Fruit fly (Drosophila melanogaster): ENCODE data around the gene CG45080.

The CG45080 gene

DNA sequence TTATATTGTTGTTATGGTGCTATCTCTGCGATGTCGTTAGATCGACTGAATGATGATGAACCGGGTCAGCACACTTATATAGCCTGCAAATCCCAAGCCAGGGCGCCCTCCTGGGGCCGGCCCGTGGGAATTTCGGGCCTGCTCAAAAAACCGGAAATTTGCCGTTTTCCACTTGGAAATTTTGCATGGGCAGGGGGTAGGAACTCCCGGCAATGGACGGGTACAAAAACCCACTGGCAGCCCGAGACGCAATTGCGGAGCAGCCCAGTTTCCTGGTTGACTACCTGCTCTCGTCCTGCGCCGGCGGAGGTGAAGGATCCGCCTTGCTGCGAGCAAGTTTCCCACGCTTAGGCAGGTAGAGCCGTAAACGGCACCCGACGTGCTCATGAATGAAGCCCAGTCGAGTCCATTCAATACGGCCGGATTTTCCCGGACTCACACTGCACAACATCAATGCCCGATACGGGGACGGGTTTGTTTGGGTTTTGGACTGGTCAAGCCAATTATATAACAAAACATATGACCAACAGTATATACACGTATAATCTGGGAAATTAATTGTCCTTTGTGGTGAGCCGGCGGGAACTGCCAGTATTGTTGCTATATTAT, 25.8 kb downstream of the CG45080 start, which contains the start of gene wntD (continued):
- TF ChIP-seq zen (tag; optimal IDR thresholded peaks at IDR 0.05) = peak; percentile 42

DNA sequence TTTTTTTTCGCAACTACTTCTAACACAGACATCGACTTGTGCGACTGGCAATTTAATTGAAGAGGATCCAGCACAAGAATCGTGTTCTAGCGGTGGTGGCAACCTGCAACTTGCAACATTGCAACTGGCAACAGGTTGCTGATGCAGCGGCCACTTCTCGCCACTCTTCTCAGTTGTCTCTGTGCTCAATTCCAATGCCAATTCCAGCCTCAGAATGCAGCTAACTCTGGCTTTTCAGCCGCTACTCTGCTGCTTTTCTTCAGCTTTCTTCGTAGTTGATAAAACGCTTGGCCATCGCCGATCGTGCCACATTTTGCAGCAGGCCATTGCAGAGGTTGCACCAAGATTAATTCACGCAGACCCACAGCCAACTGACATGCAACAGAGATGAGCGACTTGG, 28.7 kb downstream of the CG45080 start, which contains the start of gene Osi22:
Osi22 (plus strand) TSS at position 301 of the 400 bp plus-strand sequence.
- no peak for TF ChIP-seq insv (GFP tag; optimal IDR thresholded peaks at IDR 0.05)
- no peak for TF ChIP-seq jumu (GFP tag; optimal IDR thresholded peaks at IDR 0.05)
- TF ChIP-seq Doc2 (GFP tag; IDR thresholded peaks at IDR 0.05) = 0 out of 2 replicates have a peak, but pooled peaks have one; percentile 29

DNA sequence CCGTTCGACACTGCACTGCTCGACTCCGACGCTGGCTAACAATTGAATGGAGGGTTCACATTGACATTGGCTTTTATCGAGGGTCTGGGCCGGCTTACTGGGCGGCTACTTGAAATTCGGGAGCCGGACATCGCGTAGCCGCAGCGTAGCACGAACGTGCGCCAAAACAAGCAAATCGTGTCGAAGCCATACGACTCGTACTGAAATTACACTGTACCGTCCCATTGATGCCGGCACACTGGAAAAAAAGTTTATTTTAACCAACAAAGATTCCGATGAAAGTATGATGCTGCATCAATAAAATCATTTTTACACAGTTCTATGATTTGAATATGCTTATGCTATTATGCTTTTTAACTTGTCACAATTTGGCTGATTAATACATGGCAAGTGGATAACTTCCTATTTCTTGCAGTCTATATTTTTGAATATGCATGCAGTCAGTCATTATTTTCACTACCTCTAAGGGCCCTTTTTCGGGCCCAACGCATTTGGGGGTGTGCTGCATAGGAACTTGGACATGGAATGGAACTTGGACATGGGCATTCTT, 30.2 kb downstream of the CG45080 start, which contains the start of gene apn:
apn (minus strand) TSS at position 51 of the 550 bp plus-strand sequence.
- TF ChIP-seq pum (GFP tag; optimal IDR thresholded peaks at IDR 0.05) (no peak), vvl (GFP tag; IDR thresholded peaks at IDR 0.05) (peak; percentile 58), nmo (GFP tag; optimal IDR thresholded peaks at IDR 0.05) (peak; percentile 4), ken (GFP tag; IDR thresholded peaks at IDR 0.05) (0 out of 3 replicates have a peak, but pooled peaks have one; percentile 19), CG10654 (GFP tag; optimal IDR thresholded peaks at IDR 0.05) (no peak), BtbVII (GFP tag; optimal IDR thresholded peaks at IDR 0.05) (no peak), dpn (GFP tag; optimal IDR thresholded peaks at IDR 0.05) (peak in 1 of 2 experiments; percentile 37), Bdp1 (GFP tag; optimal IDR thresholded peaks at IDR 0.05) (no peak), dmrt99B (tag; optimal IDR thresholded peaks at IDR 0.05) (peak; percentile 48), CG32772 (GFP tag; IDR thresholded peaks at IDR 0.05) (no peak), Oli (tag; optimal IDR thresholded peaks at IDR 0.05) (peak; percentile 42), crp (GFP tag; optimal IDR thresholded peaks at IDR 0.05) (no peak), jing (GFP tag; optimal IDR thresholded peaks at IDR 0.05) (no peak), CG34422 (GFP tag; IDR thresholded peaks at IDR 0.05) (0 out of 3 replicates have a peak, but pooled peaks have one; percentile 9), CG1792 (GFP tag; optimal IDR thresholded peaks at IDR 0.05) (no peak), CG34376 (GFP tag; optimal IDR thresholded peaks at IDR 0.05) (no peak), CG8388 (GFP tag; optimal IDR thresholded peaks at IDR 0.05) (peak; percentile 37), NC2α (GFP tag; optimal IDR thresholded peaks at IDR 0.05) (no peak), sens (GFP tag) (peak; percentile 83), lab (GFP tag; optimal IDR thresholded peaks at IDR 0.05) (peak; percentile 23), CG17328 (GFP tag; IDR thresholded peaks at IDR 0.05) (peak; percentile 65; the same call in 1 of the 2 replicates), Jarid2 (GFP tag; optimal IDR thresholded peaks at IDR 0.05) (no peak), Sox102F (GFP tag; optimal IDR thresholded peaks at IDR 0.05) (peak; percentile 55), unpg (GFP tag; optimal IDR thresholded peaks at IDR 0.05) (peak; percentile 25), zfh1 (GFP tag; IDR thresholded peaks at IDR 0.05) (peak; percentile 30; the same call in 1 of the 3 replicates), Camta (GFP tag; optimal IDR thresholded peaks at IDR 0.05) (no peak), CG7271 (tag; optimal IDR thresholded peaks at IDR 0.05) (no peak), Xbp1 (GFP tag; optimal IDR thresholded peaks at IDR 0.05) (peak; percentile 4), hth (optimal IDR thresholded peaks at IDR 0.05) (no peak), CG10366 (GFP tag; IDR thresholded peaks at IDR 0.05) (peak; percentile 48), CG10209 (GFP tag; optimal IDR thresholded peaks at IDR 0.05) (peak; percentile 11), sisA (GFP tag; IDR thresholded peaks at IDR 0.05) (peak; percentile 37; the same call in 1 of the 2 replicates), kni (GFP tag; optimal IDR thresholded peaks at IDR 0.05) (peak; percentile 66), CG14050 (GFP tag; IDR thresholded peaks at IDR 0.05) (peak; percentile 31; the same call in 1 of the 3 replicates), CG14441 (GFP tag; IDR thresholded peaks at IDR 0.05) (peak; percentile 36; the same call in 1 of the 2 replicates), H2.0 (GFP tag; IDR thresholded peaks at IDR 0.05) (0 out of 2 replicates have a peak, but pooled peaks have one; percentile 7), Asciz (GFP tag; optimal IDR thresholded peaks at IDR 0.05) (no peak), fd96Cb (tag; optimal IDR thresholded peaks at IDR 0.05) (peak; percentile 1), schlank (tag; optimal IDR thresholded peaks at IDR 0.05) (no peak), CG12391 (tag; optimal IDR thresholded peaks at IDR 0.05) (no peak), eve (GFP tag; optimal IDR thresholded peaks at IDR 0.05) (no peak)
